Worm (Caenorhabditis elegans) whole organism, L4 larva: ENCODE measurements around the gene F31D5.6.

Experiments
- F10B5.3 ChIP-seq: sonication (generic microtip); optimal IDR thresholded peaks from 2 replicates; lab custom pipeline; 2016; ENCODE audit warnings: mild to moderate bottlenecking, missing genetic modification characterization, missing compliant biosample characterization
- F26F4.8 ChIP-seq: fragments of 200-800 bp; sonication (Bioruptor generic); conservative IDR thresholded peaks from 2 replicates; pipeline ENCODE4 v1.3.6; 2022; ENCODE audit warnings: missing genetic modification characterization, missing compliant biosample characterization
- F37D6.2 ChIP-seq: sonication (generic microtip); optimal IDR thresholded peaks from 2 replicates; lab custom pipeline; 2016; ENCODE audit warnings: mild to moderate bottlenecking, missing genetic modification characterization, missing compliant biosample characterization
- F44E2.7 ChIP-seq: fragments of 200-800 bp; sonication (Bioruptor generic); IDR thresholded peaks from 2 replicates; pipeline ENCODE4 v2.1.2; 2022; ENCODE audit warnings: missing genetic modification characterization, missing compliant biosample characterization
- F49E8.2 ChIP-seq: sonication (generic microtip); optimal IDR thresholded peaks from 2 replicates; lab custom pipeline; 2016; ENCODE audit warnings: missing compliant biosample characterization, mild to moderate bottlenecking, missing genetic modification characterization, borderline replicate concordance
- R02D3.7 ChIP-seq: fragments of 150-350 bp; sonication (generic microtip); optimal IDR thresholded peaks from 3 replicates; lab custom pipeline; 2014; ENCODE audit warnings: missing biosample characterization, missing genetic modification characterization
- T26A8.4 ChIP-seq: fragments of 200-800 bp; sonication (Bioruptor generic); IDR thresholded peaks from 2 replicates; pipeline ENCODE4 v1.3.6; 2022; ENCODE audit warnings: missing genetic modification characterization, missing compliant biosample characterization
- Y48G9A.11 ChIP-seq: fragments of 200-800 bp; sonication (Bioruptor generic); IDR thresholded peaks from 2 replicates; pipeline ENCODE4 v1.3.6; 2022; ENCODE audit warnings: missing genetic modification reagents, missing genetic modification characterization, missing compliant biosample characterization
- Y5F2A.4 ChIP-seq: fragments of 200-800 bp; sonication (Bioruptor generic); optimal IDR thresholded peaks from 2 replicates; lab custom pipeline; 2018; ENCODE audit warnings: mild to moderate bottlenecking, missing genetic modification characterization, missing compliant biosample characterization
- Y75B8A.6 ChIP-seq: fragments of 200-800 bp; sonication (Bioruptor generic); IDR thresholded peaks from 2 replicates; pipeline ENCODE4 v1.3.6; 2022; ENCODE audit warnings: missing genetic modification reagents, missing genetic modification characterization, missing compliant biosample characterization
- aha-1 ChIP-seq: fragments of 150-350 bp; peaks from one replicate; lab custom pipeline; 2014; ENCODE audit warnings: missing biosample characterization, missing genetic modification characterization
- arid-1 ChIP-seq: fragments of 200-800 bp; sonication (Bioruptor generic); conservative IDR thresholded peaks from 2 replicates; pipeline ENCODE4 v1.3.6; 2022; ENCODE audit warnings: missing genetic modification reagents, missing genetic modification characterization, missing compliant biosample characterization
- ceh-32 ChIP-seq: sonication (generic microtip); optimal IDR thresholded peaks from 2 replicates; lab custom pipeline; 2016; ENCODE audit warnings: mild to moderate bottlenecking, missing genetic modification characterization, missing compliant biosample characterization; ENCODE audit not compliant: poor library complexity
- ceh-82 ChIP-seq: sonication (generic microtip); optimal IDR thresholded peaks from 2 replicates; lab custom pipeline; 2017; ENCODE audit warnings: missing biosample characterization, missing genetic modification characterization
- ces-1 ChIP-seq: fragments of 150-350 bp; sonication (generic microtip); optimal IDR thresholded peaks from 4 replicates; lab custom pipeline; 2014; ENCODE audit warnings: missing biosample characterization, missing genetic modification reagents, missing genetic modification characterization
- dmd-8 ChIP-seq: fragments of 200-800 bp; sonication (Bioruptor generic); IDR thresholded peaks from 2 replicates; pipeline ENCODE4 v1.3.6; 2022; ENCODE audit warnings: missing genetic modification characterization, missing compliant biosample characterization
- dve-1 ChIP-seq: sonication (generic microtip); optimal IDR thresholded peaks from 2 replicates; lab custom pipeline; 2017; ENCODE audit warnings: antibody characterized with exemption, mild to moderate bottlenecking, missing genetic modification characterization, missing compliant biosample characterization; ENCODE audit not compliant: insufficient read depth
- fos-1 ChIP-seq: fragments of 150-350 bp; optimal IDR thresholded peaks from 2 replicates; lab custom pipeline; 2014; ENCODE audit warnings: missing biosample characterization, missing genetic modification characterization
- hif-1 ChIP-seq, 2 experiments: sonication (generic microtip); optimal IDR thresholded peaks; 2 replicates each; lab custom pipeline; 2016 to 2017; ENCODE audit warnings: missing compliant biosample characterization in 2 of 2, missing genetic modification characterization in 2 of 2, missing genetic modification reagents in 2 of 2, missing genotype in 2 of 2, mild to moderate bottlenecking in 1 of 2
- lim-7 ChIP-seq: fragments of 200-800 bp; sonication (Bioruptor generic); IDR thresholded peaks from 2 replicates; pipeline ENCODE4 v1.3.6; 2022; ENCODE audit warnings: missing genetic modification characterization, missing compliant biosample characterization
- lin-1 ChIP-seq: fragments of 200-800 bp; sonication (Bioruptor generic); IDR thresholded peaks from 2 replicates; pipeline ENCODE4 v1.3.6; 2022; ENCODE audit warnings: missing genetic modification reagents, missing genetic modification characterization, missing compliant biosample characterization
- lin-15B ChIP-seq: fragments of 150-350 bp; sonication (generic microtip); optimal IDR thresholded peaks from 3 replicates; lab custom pipeline; 2014; ENCODE audit warnings: missing biosample characterization, missing genetic modification characterization
- lin-38 ChIP-seq: fragments of 200-800 bp; sonication (Bioruptor generic); IDR thresholded peaks from 2 replicates; pipeline ENCODE4 v1.3.6; 2022; ENCODE audit warnings: missing genetic modification reagents, missing genetic modification characterization, missing compliant biosample characterization
- madf-9 ChIP-seq: fragments of 200-800 bp; sonication (Bioruptor generic); conservative IDR thresholded peaks from 2 replicates; pipeline ENCODE4 v1.3.6; 2022; ENCODE audit warnings: missing genetic modification reagents, missing genetic modification characterization, missing compliant biosample characterization
- mdt-29 ChIP-seq: fragments of 200-800 bp; sonication (Bioruptor generic); IDR thresholded peaks from 2 replicates; pipeline ENCODE4 v1.3.6; 2022; ENCODE audit warnings: missing genetic modification reagents, missing genetic modification characterization, missing compliant biosample characterization
- mxl-3 ChIP-seq: fragments of 200-800 bp; sonication (Bioruptor generic); optimal IDR thresholded peaks from 2 replicates; lab custom pipeline; 2018; ENCODE audit warnings: mild to moderate bottlenecking, missing genetic modification characterization, missing compliant biosample characterization
- nhr-10 ChIP-seq: fragments of 150-350 bp; optimal IDR thresholded peaks from 2 replicates; lab custom pipeline; 2014; ENCODE audit warnings: missing biosample characterization, missing genetic modification characterization
- nhr-237 ChIP-seq: sonication (generic microtip); optimal IDR thresholded peaks from 2 replicates; lab custom pipeline; 2017; ENCODE audit warnings: missing biosample characterization, missing genetic modification characterization
- nhr-28 ChIP-seq: fragments of 150-350 bp; optimal IDR thresholded peaks from 2 replicates; lab custom pipeline; 2014; ENCODE audit warnings: missing biosample characterization, missing genetic modification characterization
- nhr-77 ChIP-seq: fragments of 150-350 bp; optimal IDR thresholded peaks from 2 replicates; lab custom pipeline; 2014; ENCODE audit warnings: missing biosample characterization, missing genetic modification characterization
- pha-4 ChIP-seq, 2 experiments: fragments of 150-350 bp in 1 of 2; fragments of 200-800 bp in 1 of 2; sonication (Bioruptor generic) in 1 of 2; IDR thresholded peaks in 1 of 2; optimal IDR thresholded peaks in 1 of 2; 2 replicates each; pipeline versions ENCODE4 v1.3.6 to Lab custom; 2014 to 2022; ENCODE audit warnings: missing genetic modification characterization in 2 of 2, missing genetic modification reagents in 2 of 2, missing biosample characterization in 1 of 2, missing compliant biosample characterization in 1 of 2
- php-3 ChIP-seq: fragments of 200-800 bp; sonication (Bioruptor generic); IDR thresholded peaks from 2 replicates; pipeline ENCODE4 v1.3.6; 2022; ENCODE audit warnings: missing genetic modification reagents, missing genetic modification characterization, missing compliant biosample characterization
- pqm-1 ChIP-seq: sonication (generic microtip); optimal IDR thresholded peaks from 2 replicates; lab custom pipeline; 2017; ENCODE audit warnings: missing biosample characterization, missing genetic modification characterization
- spr-1 ChIP-seq: sonication (generic microtip); optimal IDR thresholded peaks from 2 replicates; lab custom pipeline; 2016; ENCODE audit warnings: mild to moderate bottlenecking, missing genetic modification characterization, missing compliant biosample characterization
- spr-3 ChIP-seq: fragments of 200-800 bp; sonication (Bioruptor generic); optimal IDR thresholded peaks from 2 replicates; lab custom pipeline; 2018; ENCODE audit warnings: mild to moderate bottlenecking, missing genetic modification characterization, missing compliant biosample characterization
- tra-1 ChIP-seq: fragments of 200-800 bp; sonication (Bioruptor generic); IDR thresholded peaks from 2 replicates; pipeline ENCODE4 v1.3.6; 2022; ENCODE audit warnings: missing genetic modification reagents, missing genetic modification characterization, missing compliant biosample characterization
- unc-130 ChIP-seq: sonication (generic microtip); optimal IDR thresholded peaks from 2 replicates; lab custom pipeline; 2016; ENCODE audit warnings: missing genetic modification reagents, missing genetic modification characterization, missing compliant biosample characterization
- unc-62 ChIP-seq, 3 experiments: fragments of 150-350 bp in 1 of 3; sonication (generic microtip); optimal IDR thresholded peaks in 2 of 3; peaks in 1 of 3; 1 replicate in 1 of 3; 2 replicates in 2 of 3; lab custom pipeline; 2014 to 2017; ENCODE audit warnings: missing biosample characterization in 3 of 3, missing genetic modification characterization in 3 of 3, missing genetic modification reagents in 3 of 3, missing genotype in 1 of 3
- zfp-3 ChIP-seq: fragments of 200-800 bp; sonication (Bioruptor generic); conservative IDR thresholded peaks from 2 replicates; pipeline ENCODE4 v1.3.6; 2022; ENCODE audit warnings: missing genetic modification reagents, missing genetic modification characterization, missing compliant biosample characterization
- ztf-7 ChIP-seq: fragments of 150-350 bp; optimal IDR thresholded peaks from 2 replicates; lab custom pipeline; 2014; ENCODE audit warnings: missing biosample characterization, missing genetic modification characterization

Gene F31D5.6

DNA sequence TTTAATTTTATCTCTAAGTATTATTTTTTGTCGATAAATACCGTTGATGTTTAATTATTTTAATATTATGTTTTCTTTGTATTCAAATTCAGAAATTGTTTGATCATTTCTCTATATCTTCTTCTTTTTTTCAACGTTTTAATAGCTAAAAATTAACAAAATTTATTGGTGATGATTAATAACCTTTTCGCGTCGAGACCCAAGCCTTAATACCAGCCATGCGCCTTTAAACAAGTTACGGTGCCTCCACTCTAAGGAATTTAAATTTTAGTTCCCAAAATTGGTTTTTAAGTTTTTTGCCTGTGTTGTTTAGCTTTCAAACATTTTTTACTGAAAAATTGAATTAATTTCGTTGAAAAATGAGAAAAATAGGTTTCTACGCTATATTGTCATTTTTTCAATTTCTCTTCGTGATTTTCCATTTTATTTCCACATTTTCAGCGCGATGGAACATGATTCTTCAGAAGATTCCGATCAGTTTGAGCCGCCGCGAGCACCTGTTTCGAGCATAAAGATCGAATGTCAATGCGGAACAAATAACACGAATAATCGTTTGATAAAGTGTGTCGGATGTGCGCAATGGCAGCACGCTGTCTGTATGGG, 19.7 kb downstream of the F31D5.6 start, which contains the start of gene C16A11.3:
TSS of gene C16A11.3 (plus strand) at position 440 of the 603 bp plus-strand sequence.
- TF ChIP-seq R02D3.7 (tag; lab: Kevin White, UChicago) (no peak), dmd-8 (GFP tag; lab: Robert Waterston, UW) (no peak), F49E8.2 (tag; lab: Kevin White, UChicago) (peak; percentile 79), fos-1 (no peak), Y5F2A.4 (GFP tag; lab: Kevin White, UChicago) (no peak), T26A8.4 (GFP tag; lab: Robert Waterston, UW) (no peak), zfp-3 (0 out of 2 replicates have a peak, but pooled peaks have one; percentile 28), nhr-237 (tag; lab: Kevin White, UChicago) (no peak), lin-1 (GFP tag; lab: Robert Waterston, UW) (0 out of 2 replicates have a peak, but pooled peaks have one; percentile 26), F44E2.7 (GFP tag; lab: Robert Waterston, UW) (no peak), mdt-29 (GFP tag; lab: Robert Waterston, UW) (no peak), lin-38 (GFP tag; lab: Robert Waterston, UW) (peak; percentile 70), F10B5.3 (no peak), tra-1 (GFP tag; lab: Robert Waterston, UW) (no peak), madf-9 (GFP tag; lab: Robert Waterston, UW) (no peak), lim-7 (GFP tag; lab: Robert Waterston, UW) (no peak), Y75B8A.6 (GFP tag; lab: Robert Waterston, UW) (no peak), ceh-32 (tag; lab: Kevin White, UChicago) (no peak), hif-1 (tag; optimal IDR thresholded peaks at IDR 0.05; lab: Kevin White, UChicago) (no peak), nhr-77 (no peak), ztf-7 (tag; lab: Kevin White, UChicago) (no peak), php-3 (GFP tag; lab: Robert Waterston, UW) (no peak), lin-15B (tag; lab: Kevin White, UChicago) (no peak), unc-130 (GFP tag; lab: Kevin White, UChicago) (peak; percentile 58), Y48G9A.11 (GFP tag; lab: Robert Waterston, UW) (peak; percentile 43), nhr-28 (tag; lab: Kevin White, UChicago) (no peak), nhr-10 (tag; lab: Kevin White, UChicago) (no peak), pqm-1 (no peak), mxl-3 (GFP tag; lab: Kevin White, UChicago) (no peak), ceh-82 (tag; lab: Kevin White, UChicago) (no peak), pha-4 (GFP tag; IDR thresholded peaks at IDR 0.05; lab: Robert Waterston, UW) (peak; percentile 44; the same call in 1 of the 2 replicates), pha-4 (tag; optimal IDR thresholded peaks at IDR 0.05; lab: Kevin White, UChicago) (no peak), spr-1 (tag; lab: Kevin White, UChicago) (no peak), spr-3 (GFP tag; lab: Kevin White, UChicago) (no peak), F37D6.2 (tag; lab: Kevin White, UChicago) (no peak), ces-1 (GFP tag; lab: Kevin White, UChicago) (no peak), arid-1 (GFP tag; lab: Robert Waterston, UW) (peak; percentile 41; the same call in 1 of the 2 replicates), F26F4.8 (no peak)
- TF ChIP-seq, all 104 proteins: peak for 8

DNA sequence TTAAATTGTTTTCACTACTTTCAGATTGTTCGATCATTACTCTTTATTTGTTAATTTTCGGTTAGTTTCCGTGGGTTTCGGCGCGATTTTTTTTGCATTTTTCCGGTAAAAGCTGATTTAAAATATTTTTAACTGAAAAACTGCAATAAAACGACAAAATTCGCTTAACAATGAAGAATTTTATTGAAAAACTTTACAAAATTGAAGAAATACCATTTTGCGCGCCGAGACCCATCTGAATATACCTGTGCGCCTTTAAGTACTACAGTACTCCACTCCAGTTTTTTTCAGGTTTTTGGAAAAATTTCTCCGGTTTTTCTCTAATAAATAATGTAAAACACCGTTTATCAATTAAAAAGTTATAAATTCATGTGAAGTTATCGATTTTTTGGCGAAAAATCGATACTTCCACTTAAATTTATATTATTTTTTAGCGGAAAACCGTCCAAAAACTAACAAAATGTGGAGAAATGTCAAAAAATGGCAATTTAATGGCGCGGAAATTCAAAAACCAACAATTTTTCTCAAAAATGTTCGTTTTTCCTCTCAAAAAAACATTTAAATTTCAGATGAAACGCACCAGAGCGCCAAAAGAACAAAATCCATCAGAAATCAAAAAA, 21.4 kb downstream of the F31D5.6 start, which contains the start of gene C16A11.10:
TSS of gene C16A11.10 (plus strand) at position 570 of the 620 bp plus-strand sequence.
- TF ChIP-seq aha-1 (peak; percentile 42), unc-62 (GFP tag; optimal IDR thresholded peaks at IDR 0.05 in 1 of 2; lab: Kevin White, UChicago) (peak in 1 of 2 experiments; percentile 60), unc-62 (tag; optimal IDR thresholded peaks at IDR 0.05; lab: Kevin White, UChicago) (no peak), dve-1 (no peak)
